Fruit fly (Drosophila melanogaster) whole organism, embryonic: ENCODE measurements around the gene CG46427.
A peak's percentile ranks its signal among the peaks of the same experiment; 100 is the strongest.

ENCODE experiments used
- Adf1 ChIP-seq: fragments of 200-800 bp; sonication (Bioruptor generic); IDR thresholded peaks from 2 replicates; pipeline ENCODE4 v1.3.6; 2022; ENCODE audit warnings: missing biosample characterization, missing genetic modification characterization
- Antp ChIP-seq: fragments of 200-800 bp; sonication (Bioruptor generic); optimal IDR thresholded peaks from 3 replicates; lab custom pipeline; 2016; ENCODE audit warnings: missing biosample characterization, missing genetic modification characterization
- B-H2 ChIP-seq: fragments of 200-800 bp; sonication (Bioruptor generic); optimal IDR thresholded peaks from 2 replicates; lab custom pipeline; 2018; ENCODE audit warnings: missing biosample characterization, mild to moderate bottlenecking, missing genetic modification characterization
- C15 ChIP-seq: fragments of 200-800 bp; sonication (Bioruptor generic); IDR thresholded peaks from 3 replicates; pipeline ENCODE4 v1.3.6; 2022; ENCODE audit warnings: missing biosample characterization, missing genetic modification characterization
- CG1024 ChIP-seq: fragments of 200-800 bp; sonication (Bioruptor generic); IDR thresholded peaks from 2 replicates; pipeline ENCODE4 v1.3.6; 2022; ENCODE audit warnings: missing biosample characterization, missing genetic modification characterization
- CG10431 ChIP-seq: fragments of 200-800 bp; sonication (Bioruptor generic); optimal IDR thresholded peaks from 3 replicates; lab custom pipeline; 2018; ENCODE audit warnings: missing biosample characterization, mild to moderate bottlenecking, missing genetic modification characterization
- CG12104 ChIP-seq: fragments of 200-800 bp; sonication (Bioruptor generic); optimal IDR thresholded peaks from 3 replicates; lab custom pipeline; 2016; ENCODE audit warnings: missing biosample characterization, missing genetic modification characterization
- CG12155 ChIP-seq: fragments of 200-800 bp; sonication (Bioruptor generic); optimal IDR thresholded peaks from 3 replicates; lab custom pipeline; 2016; ENCODE audit warnings: missing biosample characterization, missing genetic modification characterization
- CG12744 ChIP-seq: fragments of 200-800 bp; sonication (Bioruptor generic); optimal IDR thresholded peaks from 2 replicates; lab custom pipeline; 2016; ENCODE audit warnings: missing biosample characterization, missing genetic modification characterization
- CG13123 ChIP-seq: fragments of 200-800 bp; sonication (Bioruptor generic); optimal IDR thresholded peaks from 2 replicates; lab custom pipeline; 2016; ENCODE audit warnings: missing biosample characterization, missing genetic modification characterization
- CG17359 ChIP-seq: fragments of 200-800 bp; sonication (Bioruptor generic); optimal IDR thresholded peaks from 3 replicates; lab custom pipeline; 2018; ENCODE audit warnings: missing biosample characterization, mild to moderate bottlenecking, missing genetic modification characterization, moderate library complexity
- CG17568 ChIP-seq: fragments of 200-800 bp; sonication (Bioruptor generic); optimal IDR thresholded peaks from 2 replicates; lab custom pipeline; 2018; ENCODE audit warnings: missing biosample characterization, mild to moderate bottlenecking, missing genetic modification characterization, moderate library complexity
- CG18476 ChIP-seq: fragments of 200-800 bp; sonication (Bioruptor generic); optimal IDR thresholded peaks from 2 replicates; lab custom pipeline; 2016; ENCODE audit warnings: missing biosample characterization, mild to moderate bottlenecking, missing genetic modification characterization
- CG18599 ChIP-seq: fragments of 200-800 bp; sonication (Bioruptor generic); optimal IDR thresholded peaks from 3 replicates; lab custom pipeline; 2017; ENCODE audit warnings: missing biosample characterization, missing genetic modification characterization, mild to moderate bottlenecking, moderate library complexity, missing genetic modification reagents
- CG2129 ChIP-seq: fragments of 200-800 bp; sonication (Bioruptor generic); IDR thresholded peaks from 2 replicates; pipeline ENCODE4 v1.3.6; 2022; ENCODE audit warnings: missing biosample characterization, missing genetic modification characterization; ENCODE audit not compliant: partially characterized antibody
- CG34422 ChIP-seq: fragments of 200-800 bp; sonication (Bioruptor generic); IDR thresholded peaks from 3 replicates; pipeline ENCODE4 v1.3.6; 2022; ENCODE audit warnings: missing biosample characterization, missing genetic modification characterization
- CG4360 ChIP-seq: fragments of 200-800 bp; sonication (Bioruptor generic); IDR thresholded peaks from 2 replicates; pipeline ENCODE4 v1.3.6; 2022; ENCODE audit warnings: missing biosample characterization, missing genetic modification characterization
- CG7928 ChIP-seq: fragments of 200-800 bp; sonication (Bioruptor generic); optimal IDR thresholded peaks from 2 replicates; lab custom pipeline; 2017; ENCODE audit warnings: missing biosample characterization, mild to moderate bottlenecking, missing genetic modification characterization
- Dip3 ChIP-seq: fragments of 200-800 bp; sonication (Bioruptor generic); optimal IDR thresholded peaks from 3 replicates; lab custom pipeline; 2016; ENCODE audit warnings: missing biosample characterization, missing genetic modification characterization
- Dll ChIP-seq: fragments of 200-800 bp; sonication (Bioruptor generic); IDR thresholded peaks from 4 replicates; pipeline ENCODE4 v1.3.6; 2022; ENCODE audit warnings: missing biosample characterization, missing genetic modification characterization; ENCODE audit not compliant: partially characterized antibody
- Dp ChIP-seq: fragments of 200-800 bp; sonication (Bioruptor generic); optimal IDR thresholded peaks from 2 replicates; lab custom pipeline; 2018; ENCODE audit warnings: missing biosample characterization, mild to moderate bottlenecking, missing genetic modification characterization, moderate library complexity
- Elba2 ChIP-seq: fragments of 200-800 bp; sonication (Bioruptor generic); optimal IDR thresholded peaks from 3 replicates; lab custom pipeline; 2016; ENCODE audit warnings: missing biosample characterization, missing genetic modification characterization
- Fer3 ChIP-seq: fragments of 200-800 bp; sonication (Bioruptor generic); optimal IDR thresholded peaks from 2 replicates; lab custom pipeline; 2018; ENCODE audit warnings: missing biosample characterization, mild to moderate bottlenecking, missing genetic modification characterization, moderate library complexity
- H15 ChIP-seq: fragments of 200-800 bp; sonication (Bioruptor generic); IDR thresholded peaks from 3 replicates; pipeline ENCODE4 v1.3.6; 2022; ENCODE audit warnings: missing biosample characterization, missing genetic modification characterization
- HLH54F ChIP-seq: fragments of 200-800 bp; sonication (Bioruptor generic); optimal IDR thresholded peaks from 3 replicates; lab custom pipeline; 2016; ENCODE audit warnings: missing biosample characterization, missing genetic modification characterization
- NfI ChIP-seq: fragments of 200-800 bp; sonication (Bioruptor generic); optimal IDR thresholded peaks from 3 replicates; lab custom pipeline; 2018; ENCODE audit warnings: missing biosample characterization, mild to moderate bottlenecking, missing genetic modification characterization, moderate library complexity
- Opbp ChIP-seq: fragments of 200-800 bp; sonication (Bioruptor generic); IDR thresholded peaks from 3 replicates; pipeline ENCODE4 v1.3.6; 2022; ENCODE audit warnings: missing biosample characterization, missing genetic modification characterization; ENCODE audit not compliant: partially characterized antibody
- Side ChIP-seq: fragments of 200-800 bp; sonication (Bioruptor generic); optimal IDR thresholded peaks from 2 replicates; lab custom pipeline; 2016; ENCODE audit warnings: missing biosample characterization, missing genetic modification characterization
- Vsx1 ChIP-seq: fragments of 200-800 bp; sonication (Bioruptor generic); optimal IDR thresholded peaks from 2 replicates; lab custom pipeline; 2017; ENCODE audit warnings: missing biosample characterization, mild to moderate bottlenecking, missing genetic modification characterization, missing genetic modification reagents
- bcd ChIP-seq: fragments of 200-800 bp; sonication (Bioruptor generic); optimal IDR thresholded peaks from 2 replicates; lab custom pipeline; 2017; ENCODE audit warnings: missing biosample characterization, mild to moderate bottlenecking, missing genetic modification characterization
- cg ChIP-seq: fragments of 200-800 bp; sonication (Bioruptor generic); optimal IDR thresholded peaks from 3 replicates; lab custom pipeline; 2019; ENCODE audit warnings: missing biosample characterization, mild to moderate bottlenecking, missing genetic modification characterization, moderate library complexity
- chn ChIP-seq: fragments of 200-800 bp; sonication (Bioruptor generic); optimal IDR thresholded peaks from 2 replicates; lab custom pipeline; 2016; ENCODE audit warnings: missing biosample characterization, missing genetic modification characterization
- dati ChIP-seq: fragments of 200-800 bp; sonication (Bioruptor generic); IDR thresholded peaks from 2 replicates; pipeline ENCODE4 v1.3.6; 2022; ENCODE audit warnings: missing biosample characterization, missing genetic modification characterization
- eve ChIP-seq, 2 experiments: fragments of >200 bp; optimal IDR thresholded peaks; 2 replicates each; lab custom pipeline; 2017; ENCODE audit warnings: missing biosample characterization in 2 of 2, missing genetic modification characterization in 2 of 2
- eyg ChIP-seq: fragments of 200-800 bp; sonication (Bioruptor generic); optimal IDR thresholded peaks from 3 replicates; lab custom pipeline; 2016; ENCODE audit warnings: missing biosample characterization, missing genetic modification characterization
- gro ChIP-seq: fragments of 200-800 bp; sonication (Bioruptor generic); optimal IDR thresholded peaks from 2 replicates; lab custom pipeline; 2016; ENCODE audit warnings: missing biosample characterization, missing genetic modification characterization
- gsb-n ChIP-seq: fragments of 200-800 bp; sonication (Bioruptor generic); optimal IDR thresholded peaks from 3 replicates; lab custom pipeline; 2018; ENCODE audit warnings: missing biosample characterization, mild to moderate bottlenecking, missing genetic modification characterization
- gt ChIP-seq: fragments of 200-800 bp; sonication (Bioruptor generic); IDR thresholded peaks from 2 replicates; pipeline ENCODE4 v1.3.6; 2022; ENCODE audit warnings: missing biosample characterization, missing genetic modification characterization
- ind ChIP-seq: fragments of 200-800 bp; sonication (Bioruptor generic); optimal IDR thresholded peaks from 3 replicates; lab custom pipeline; 2016; ENCODE audit warnings: missing biosample characterization, missing genetic modification characterization
- insv ChIP-seq, 2 experiments: fragments of 200-800 bp; sonication (Bioruptor generic); optimal IDR thresholded peaks; 3 replicates each; lab custom pipeline; 2016 to 2018; ENCODE audit warnings: missing biosample characterization in 2 of 2, missing genetic modification characterization in 2 of 2
- ken ChIP-seq: fragments of 200-800 bp; sonication (Bioruptor generic); IDR thresholded peaks from 3 replicates; pipeline ENCODE4 v1.3.6; 2022; ENCODE audit warnings: missing biosample characterization, missing genetic modification characterization
- nau ChIP-seq: fragments of 200-800 bp; sonication (Bioruptor generic); optimal IDR thresholded peaks from 3 replicates; lab custom pipeline; 2017; ENCODE audit warnings: missing biosample characterization, mild to moderate bottlenecking, missing genetic modification characterization, missing genetic modification reagents
- nerfin-2 ChIP-seq: fragments of 200-800 bp; sonication (Bioruptor generic); IDR thresholded peaks from 2 replicates; pipeline ENCODE4 v1.3.6; 2022; ENCODE audit warnings: missing biosample characterization, missing genetic modification characterization; ENCODE audit not compliant: partially characterized antibody
- p53 ChIP-seq: fragments of 200-800 bp; sonication (Bioruptor generic); optimal IDR thresholded peaks from 2 replicates; lab custom pipeline; 2016; ENCODE audit warnings: missing biosample characterization, missing genetic modification characterization
- pita ChIP-seq: fragments of 200-800 bp; sonication (Bioruptor generic); optimal IDR thresholded peaks from 2 replicates; lab custom pipeline; 2017; ENCODE audit warnings: missing biosample characterization, mild to moderate bottlenecking, missing genetic modification characterization
- psq ChIP-seq: fragments of 200-800 bp; sonication (Bioruptor generic); optimal IDR thresholded peaks from 2 replicates; lab custom pipeline; 2017; ENCODE audit warnings: missing biosample characterization, missing genetic modification characterization
- ro ChIP-seq: fragments of 200-800 bp; sonication (Bioruptor generic); IDR thresholded peaks from 2 replicates; pipeline ENCODE4 v1.3.6; 2022; ENCODE audit warnings: missing biosample characterization, missing genetic modification characterization
- sens ChIP-seq: fragments of 200-800 bp; sonication (Bioruptor generic); peaks from one replicate; lab custom pipeline; 2016; ENCODE audit warnings: missing biosample characterization, missing genetic modification characterization
- sens-2 ChIP-seq: fragments of 200-800 bp; sonication (Bioruptor generic); IDR thresholded peaks from 2 replicates; pipeline ENCODE4 v1.3.6; 2022; ENCODE audit warnings: missing biosample characterization, missing genetic modification characterization
- so ChIP-seq: fragments of 200-800 bp; sonication (Bioruptor generic); IDR thresholded peaks from 3 replicates; pipeline ENCODE4 v1.3.6; 2022; ENCODE audit warnings: missing biosample characterization, missing genetic modification characterization
- twi ChIP-seq: fragments of 200-800 bp; optimal IDR thresholded peaks from 2 replicates; lab custom pipeline; 2019; ENCODE audit warnings: missing biosample characterization, mild to moderate bottlenecking, missing genetic modification characterization, moderate library complexity
- z ChIP-seq: fragments of 200-800 bp; sonication (Bioruptor generic); IDR thresholded peaks from 3 replicates; pipeline ENCODE4 v1.3.6; 2022; ENCODE audit warnings: missing biosample characterization, missing genetic modification characterization

The CG46427 gene

DNA sequence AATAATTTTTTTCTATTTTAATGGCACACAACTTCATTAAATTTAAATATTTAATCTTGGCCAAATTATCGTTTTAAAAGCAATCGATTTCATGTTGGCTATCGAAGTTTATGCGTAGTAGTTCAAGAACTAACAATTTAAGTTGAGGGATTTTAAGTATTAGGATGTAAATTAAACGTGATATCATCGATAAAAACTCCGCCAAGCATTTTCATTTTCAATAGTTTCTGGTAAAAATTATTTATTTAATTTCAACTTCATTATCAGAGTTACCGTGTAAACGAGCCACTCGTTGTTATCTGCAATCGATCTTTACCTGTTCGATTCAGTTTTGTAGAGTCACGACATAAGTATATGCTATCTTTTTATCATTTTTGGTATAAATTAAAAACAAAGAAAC, 36.0 kb downstream of the CG46427 start (continued):
- TF ChIP-seq Elba2 (GFP tag; lab: Kevin White, UChicago) (peak; percentile 81), eyg (GFP tag; lab: Kevin White, UChicago) (peak; percentile 91), CG7928 (peak; percentile 88), CG34422 (GFP tag; lab: Robert Waterston, UW) (peak; percentile 96), insv (GFP tag; optimal IDR thresholded peaks at IDR 0.05; lab: Kevin White, UChicago) (peak; percentile 22 to 79), CG2129 (no peak), Fer3 (tag; lab: Kevin White, UChicago) (peak; percentile 99), H15 (peak; percentile 92), Vsx1 (GFP tag; lab: Kevin White, UChicago) (peak; percentile 92), nerfin-2 (GFP tag; lab: Robert Waterston, UW) (no peak), sens (GFP tag; lab: Kevin White, UChicago) (peak; percentile 99), Side (peak; percentile 92), CG18476 (GFP tag; lab: Kevin White, UChicago) (peak; percentile 100), ken (GFP tag; lab: Robert Waterston, UW) (peak; percentile 96), CG1024 (GFP tag; lab: Robert Waterston, UW) (peak; percentile 97), p53 (GFP tag; lab: Kevin White, UChicago) (peak; percentile 80), CG13123 (GFP tag; lab: Kevin White, UChicago) (peak; percentile 84), CG12104 (GFP tag; lab: Kevin White, UChicago) (peak; percentile 98), chn (GFP tag; lab: Kevin White, UChicago) (peak; percentile 95), ind (GFP tag; lab: Kevin White, UChicago) (peak; percentile 98), nau (GFP tag; lab: Kevin White, UChicago) (peak; percentile 99), CG18599 (GFP tag; lab: Kevin White, UChicago) (peak; percentile 99), eve (GFP tag; optimal IDR thresholded peaks at IDR 0.05; lab: Kevin White, UChicago) (no peak), z (peak; percentile 72; the same call in 1 of the 3 replicates), C15 (GFP tag; lab: Robert Waterston, UW) (peak; percentile 87), so (peak; percentile 98), Adf1 (GFP tag; lab: Robert Waterston, UW) (peak; percentile 77), gro (peak; percentile 97), Opbp (GFP tag; lab: Robert Waterston, UW) (no peak), Dll (GFP tag; lab: Robert Waterston, UW) (peak; percentile 72), sens-2 (GFP tag; lab: Robert Waterston, UW) (peak; percentile 97), ro (GFP tag; lab: Robert Waterston, UW) (peak; percentile 63), pita (GFP tag; lab: Kevin White, UChicago) (no peak), Dip3 (peak; percentile 91), CG12155 (GFP tag; lab: Kevin White, UChicago) (peak; percentile 96), CG4360 (GFP tag; lab: Robert Waterston, UW) (peak; percentile 82), psq (GFP tag; lab: Kevin White, UChicago) (peak; percentile 87), dati (GFP tag; lab: Robert Waterston, UW) (peak; percentile 90), gsb-n (tag; lab: Kevin White, UChicago) (peak; percentile 98), HLH54F (GFP tag; lab: Kevin White, UChicago) (peak; percentile 89), B-H2 (GFP tag; lab: Kevin White, UChicago) (peak; percentile 98), twi (tag; lab: Kevin White, UChicago) (peak; percentile 97), CG17568 (GFP tag; lab: Kevin White, UChicago) (peak; percentile 97), CG12744 (GFP tag; lab: Kevin White, UChicago) (peak; percentile 94), CG10431 (peak; percentile 93), NfI (GFP tag; lab: Kevin White, UChicago) (peak; percentile 97), Dp (GFP tag; lab: Kevin White, UChicago) (peak; percentile 47), cg (GFP tag; lab: Kevin White, UChicago) (no peak), bcd (peak; percentile 97), CG17359 (peak; percentile 98), Antp (GFP tag; lab: Kevin White, UChicago) (peak; percentile 86), gt (peak; percentile 85)
